Worm (Caenorhabditis elegans): ENCODE results near the gene Y48G9A.11.

Gene Y48G9A.11

DNA sequence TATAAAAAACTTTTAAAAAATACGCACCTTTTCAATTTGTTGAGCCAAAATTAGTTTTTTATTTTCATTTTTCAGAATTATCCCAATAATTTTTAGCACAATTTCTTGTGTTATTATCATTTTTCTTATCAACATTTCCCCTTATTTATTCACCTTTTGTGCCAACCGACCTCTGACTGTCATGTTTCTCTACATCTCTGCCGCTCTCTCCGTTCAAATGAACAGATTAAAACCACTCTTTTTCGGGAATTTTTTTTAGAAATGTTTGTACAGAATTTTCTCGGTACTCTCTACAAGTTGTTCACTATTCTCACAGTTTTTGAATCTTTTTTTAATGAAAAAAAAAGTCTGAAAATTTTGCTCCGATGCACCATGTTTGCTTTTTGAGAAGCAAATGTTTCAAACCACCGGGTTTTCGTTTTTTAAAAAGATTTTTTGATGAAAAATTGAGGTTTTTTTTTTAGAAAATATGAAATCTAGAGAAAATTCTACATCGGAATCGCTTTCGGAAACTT lies 7.0 kb upstream of the Y48G9A.11 start, which contains the start of gene frl-1:
frl-1 (plus strand) TSS at position 465 of the 515 bp plus-strand sequence.
- no peak for TF ChIP-seq efl-3 (GFP tag; optimal IDR thresholded peaks at IDR 0.05)
- peak in 1 of 2 experiments; percentile 17 for TF ChIP-seq lin-35 (GFP tag; optimal IDR thresholded peaks at IDR 0.05)
- peak; percentile 15 for TF ChIP-seq elt-2 (tag; optimal IDR thresholded peaks at IDR 0.05)
- TF ChIP-seq efl-1 (optimal IDR thresholded peaks at IDR 0.05) = no peak
- peak in 1 of 2 experiments; percentile 83 for TF ChIP-seq efl-1 (GFP tag; optimal IDR thresholded peaks at IDR 0.05 in 1 of 2)

DNA sequence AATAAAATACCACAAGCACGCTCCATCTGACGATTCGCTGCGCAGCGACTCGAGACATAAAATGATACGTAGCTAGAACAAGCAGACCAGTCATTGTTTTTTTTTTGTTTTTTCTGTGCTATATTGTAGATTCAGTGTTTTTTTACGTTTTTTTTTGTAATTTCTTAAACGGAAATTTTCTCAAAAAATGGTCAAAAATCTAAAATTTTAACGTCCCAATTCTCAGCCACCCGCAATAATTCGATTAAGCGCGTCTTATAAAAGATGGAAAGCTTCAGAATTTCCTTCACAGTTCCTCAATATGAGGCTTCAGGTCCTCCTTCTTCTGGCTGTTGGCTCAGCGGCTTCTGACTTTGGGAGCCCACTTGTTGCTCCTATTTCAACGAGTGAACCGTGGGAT lies 844 bp upstream of the Y48G9A.11 start, which contains the start of gene Y48G9A.6:
Y48G9A.6 (plus strand) TSS at position 301 of the 400 bp plus-strand sequence.
- no peak for TF ChIP-seq ceh-8 (GFP tag; optimal IDR thresholded peaks at IDR 0.05)
- no peak for TF ChIP-seq xbp-1 (tag; optimal IDR thresholded peaks at IDR 0.05)
- no peak for TF ChIP-seq ces-1 (GFP tag; optimal IDR thresholded peaks at IDR 0.05)
- TF ChIP-seq nhr-11 (tag; optimal IDR thresholded peaks at IDR 0.05) = no peak
- TF ChIP-seq blmp-1 (tag; optimal IDR thresholded peaks at IDR 0.05) = no peak
- TF ChIP-seq mab-9 (GFP tag; IDR thresholded peaks at IDR 0.05) = no peak
- TF ChIP-seq fkh-4 (tag; optimal IDR thresholded peaks at IDR 0.05; ENCODE audit: borderline replicate concordance) = no peak
- no peak for TF ChIP-seq unc-62 (GFP tag; optimal IDR thresholded peaks at IDR 0.05)
- TF ChIP-seq ama-1 (optimal IDR thresholded peaks at IDR 0.05) = no peak
- no peak for TF ChIP-seq aha-1 (tag; optimal IDR thresholded peaks at IDR 0.05)
- TF ChIP-seq sup-37 (GFP tag; optimal IDR thresholded peaks at IDR 0.05) = no peak
- no peak for TF ChIP-seq lsy-2 (tag; optimal IDR thresholded peaks at IDR 0.05)
- TF ChIP-seq efl-3 (GFP tag; optimal IDR thresholded peaks at IDR 0.05) = no peak
- no peak for TF ChIP-seq snpc-4 (tag; optimal IDR thresholded peaks at IDR 0.05)
- TF ChIP-seq fkh-10 (GFP tag; optimal IDR thresholded peaks at IDR 0.05) = no peak
- TF ChIP-seq sox-4 (tag; optimal IDR thresholded peaks at IDR 0.05) = no peak
- no peak for TF ChIP-seq Y116A8C.19 (tag; optimal IDR thresholded peaks at IDR 0.05; ENCODE audit: borderline replicate concordance)
- TF ChIP-seq ceh-88 (GFP tag; IDR thresholded peaks at IDR 0.05) = no peak

DNA sequence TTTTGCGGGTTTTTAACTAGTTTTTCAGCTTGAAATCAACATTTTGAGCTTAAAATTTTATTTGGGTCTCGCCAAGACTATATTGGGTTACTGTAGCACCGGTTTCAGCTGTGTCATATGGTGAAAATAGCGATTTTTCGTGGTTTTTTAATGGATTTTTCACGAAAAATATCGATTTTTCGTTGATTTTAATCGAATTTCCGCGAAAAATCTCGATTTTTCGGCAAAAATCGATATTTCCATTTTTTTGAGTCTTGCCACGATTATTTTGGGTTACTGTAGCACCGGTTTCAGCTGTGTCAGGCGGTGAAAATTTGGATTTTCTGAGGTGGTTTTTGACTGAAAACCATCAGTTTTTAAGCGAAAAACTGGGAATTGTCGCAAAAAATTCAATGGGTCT lies 1.4 kb downstream of the Y48G9A.11 start:
- TF ChIP-seq lir-3 (tag; optimal IDR thresholded peaks at IDR 0.05; ENCODE audit: poor library complexity) (no peak), C16A3.4 (tag; optimal IDR thresholded peaks at IDR 0.05) (no peak), zag-1 (tag; optimal IDR thresholded peaks at IDR 0.05) (no peak), grh-1 (GFP tag; IDR thresholded peaks at IDR 0.05) (no peak), snu-23 (GFP tag; optimal IDR thresholded peaks at IDR 0.05) (no peak), pax-3 (tag; optimal IDR thresholded peaks at IDR 0.05) (no peak), ceh-8 (GFP tag; optimal IDR thresholded peaks at IDR 0.05) (no peak), sox-4 (tag; optimal IDR thresholded peaks at IDR 0.05) (no peak), sptf-1 (tag; optimal IDR thresholded peaks at IDR 0.05) (no peak), snpc-4 (tag; optimal IDR thresholded peaks at IDR 0.05) (no peak)

- TF ChIP-seq ama-1 (optimal IDR thresholded peaks at IDR 0.05) = no peak
- no peak for TF ChIP-seq efl-1 (optimal IDR thresholded peaks at IDR 0.05)
- peak in 1 of 2 experiments; percentile 92 for TF ChIP-seq efl-1 (GFP tag; optimal IDR thresholded peaks at IDR 0.05 in 1 of 2)
- TF ChIP-seq F16B12.6 (tag; optimal IDR thresholded peaks at IDR 0.05) = no peak
- TF ChIP-seq lin-35 (GFP tag; optimal IDR thresholded peaks at IDR 0.05) = no peak
- no peak for TF ChIP-seq ceh-88 (GFP tag; IDR thresholded peaks at IDR 0.05)
- no peak for TF ChIP-seq sup-37 (GFP tag; optimal IDR thresholded peaks at IDR 0.05)
Measured at ce11 chrIII:2112601-2113176, 4.0 kb downstream of the Y48G9A.11 start.

DNA sequence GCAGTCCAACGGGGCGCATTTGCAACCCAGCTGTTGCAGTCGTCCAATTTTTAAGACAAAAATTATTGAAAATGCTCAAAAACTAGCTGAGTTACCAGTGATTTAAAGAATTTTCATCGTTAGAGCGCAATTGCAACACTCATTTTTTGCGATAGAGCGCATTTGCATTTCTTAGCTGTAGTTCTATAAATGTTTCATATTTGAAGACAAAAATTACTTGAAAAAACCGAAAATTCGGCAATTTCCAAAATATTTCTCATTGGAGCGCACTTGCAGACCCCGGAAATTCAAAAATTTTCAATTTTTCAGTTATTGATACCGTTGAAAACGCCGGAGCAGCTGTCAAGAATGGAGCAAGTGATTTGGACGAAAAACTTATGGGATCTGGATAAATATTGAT lies 4.7 kb downstream of the Y48G9A.11 start:
- TF ChIP-seq nhr-11 (tag; optimal IDR thresholded peaks at IDR 0.05) = no peak
- no peak for TF ChIP-seq sox-4 (tag; optimal IDR thresholded peaks at IDR 0.05)
- no peak for TF ChIP-seq lsy-2 (tag; optimal IDR thresholded peaks at IDR 0.05)
- TF ChIP-seq alr-1 (tag; optimal IDR thresholded peaks at IDR 0.05; ENCODE audit: borderline replicate concordance) = no peak
- TF ChIP-seq lin-15B (tag; optimal IDR thresholded peaks at IDR 0.05) = no peak
- TF ChIP-seq hlh-17 (GFP tag; optimal IDR thresholded peaks at IDR 0.05; ENCODE audit: borderline replicate concordance) = no peak
- no peak for TF ChIP-seq blmp-1 (tag; optimal IDR thresholded peaks at IDR 0.05)
- TF ChIP-seq efl-3 (GFP tag; optimal IDR thresholded peaks at IDR 0.05) = no peak
- TF ChIP-seq C16A3.4 (tag; optimal IDR thresholded peaks at IDR 0.05) = no peak
- TF ChIP-seq mdl-1 (tag; optimal IDR thresholded peaks at IDR 0.05) = no peak

Measured in whole organism, L1 larva.